Worm (Caenorhabditis elegans): ENCODE measurements around the gene col-101.

col-101 gene

ce11 chrIV:307205-307604 is 19.6 kb downstream of the col-101 start, which contains the start of gene swt-1:
swt-1 (plus strand) TSS chrIV:307505.
- TF ChIP-seq ceh-6 (GFP tag; optimal IDR thresholded peaks at IDR 0.05) = no peak
- no peak for TF ChIP-seq unc-86 (tag; optimal IDR thresholded peaks at IDR 0.05)
- TF ChIP-seq ceh-45 (GFP tag; IDR thresholded peaks at IDR 0.05) = no peak
- no peak for TF ChIP-seq K02D7.2 (tag; optimal IDR thresholded peaks at IDR 0.05)
- TF ChIP-seq npax-4 (tag; optimal IDR thresholded peaks at IDR 0.05) = no peak
- no peak for TF ChIP-seq gmeb-2 (tag; optimal IDR thresholded peaks at IDR 0.05)
- no peak for TF ChIP-seq hlh-8 (tag; optimal IDR thresholded peaks at IDR 0.05)
- no peak for TF ChIP-seq pax-1 (tag; optimal IDR thresholded peaks at IDR 0.05)
- no peak for TF ChIP-seq fkh-10 (GFP tag; optimal IDR thresholded peaks at IDR 0.05)
- no peak for TF ChIP-seq eyg-1 (tag; optimal IDR thresholded peaks at IDR 0.05)
- no peak for TF ChIP-seq nfya-1 (tag; optimal IDR thresholded peaks at IDR 0.05)
- TF ChIP-seq elt-2 (tag; optimal IDR thresholded peaks at IDR 0.05) = no peak
- TF ChIP-seq ahr-1 (tag; optimal IDR thresholded peaks at IDR 0.05) = no peak
- TF ChIP-seq hlh-13 (GFP tag; optimal IDR thresholded peaks at IDR 0.05) = no peak
- TF ChIP-seq hlh-30 (tag; optimal IDR thresholded peaks at IDR 0.05; ENCODE audit: insufficient read depth) = no peak

- no peak for TF ChIP-seq npax-4 (tag; optimal IDR thresholded peaks at IDR 0.05)
- no peak for TF ChIP-seq rnt-1 (tag; optimal IDR thresholded peaks at IDR 0.05)
Observed at ce11 chrIV:306572-306971, 20.2 kb downstream of the col-101 start.

ce11 chrIV:305101-305500 is 21.7 kb downstream of the col-101 start:
- TF ChIP-seq ceh-9 (tag; optimal IDR thresholded peaks at IDR 0.05) (no peak), eyg-1 (tag; optimal IDR thresholded peaks at IDR 0.05) (no peak), lin-11 (tag; optimal IDR thresholded peaks at IDR 0.05) (no peak), dve-1 (tag; optimal IDR thresholded peaks at IDR 0.05) (no peak)

- no peak for TF ChIP-seq dve-1 (tag; optimal IDR thresholded peaks at IDR 0.05)
- no peak for TF ChIP-seq ceh-6 (GFP tag; optimal IDR thresholded peaks at IDR 0.05)
- no peak for TF ChIP-seq ceh-18 (tag; optimal IDR thresholded peaks at IDR 0.05)
- no peak for TF ChIP-seq ceh-24 (tag; optimal IDR thresholded peaks at IDR 0.05)
- TF ChIP-seq pha-2 (tag; optimal IDR thresholded peaks at IDR 0.05) = no peak
- TF ChIP-seq hlh-8 (tag; optimal IDR thresholded peaks at IDR 0.05) = no peak
- TF ChIP-seq ama-1 (optimal IDR thresholded peaks at IDR 0.05) = no peak
Observed at ce11 chrIV:303264-303663, 23.6 kb downstream of the col-101 start.

ce11 chrIV:302743-303142 is 24.1 kb downstream of the col-101 start:
- TF ChIP-seq hlh-13 (GFP tag; optimal IDR thresholded peaks at IDR 0.05) = no peak
- TF ChIP-seq pat-9 (tag; optimal IDR thresholded peaks at IDR 0.05) = no peak

ce11 chrIV:300307-300706 is 26.5 kb downstream of the col-101 start:
- TF ChIP-seq sox-4 (tag; optimal IDR thresholded peaks at IDR 0.05) (no peak), hlh-6 (tag; optimal IDR thresholded peaks at IDR 0.05) (no peak), ref-2 (tag; optimal IDR thresholded peaks at IDR 0.05) (no peak), ceh-6 (GFP tag; optimal IDR thresholded peaks at IDR 0.05) (no peak), fkh-6 (tag; optimal IDR thresholded peaks at IDR 0.05) (no peak), gmeb-2 (tag; optimal IDR thresholded peaks at IDR 0.05) (no peak), unc-42 (tag; optimal IDR thresholded peaks at IDR 0.05) (no peak), ceh-24 (tag; optimal IDR thresholded peaks at IDR 0.05) (no peak), dve-1 (tag; optimal IDR thresholded peaks at IDR 0.05) (no peak), mec-3 (tag; optimal IDR thresholded peaks at IDR 0.05; ENCODE audit: borderline replicate concordance) (no peak), ceh-9 (tag; optimal IDR thresholded peaks at IDR 0.05) (no peak), ets-4 (tag; optimal IDR thresholded peaks at IDR 0.05) (no peak)

- no peak for TF ChIP-seq ceh-6 (GFP tag; optimal IDR thresholded peaks at IDR 0.05)
- TF ChIP-seq zip-5 (tag; optimal IDR thresholded peaks at IDR 0.05) = no peak
- TF ChIP-seq fkh-6 (tag; optimal IDR thresholded peaks at IDR 0.05) = no peak
- TF ChIP-seq K09A11.1 (tag; optimal IDR thresholded peaks at IDR 0.05; ENCODE audit: insufficient read depth) = no peak
- TF ChIP-seq ceh-34 (tag; optimal IDR thresholded peaks at IDR 0.05) = no peak
- no peak for TF ChIP-seq C38D4.7 (GFP tag; optimal IDR thresholded peaks at IDR 0.05)
- no peak for TF ChIP-seq ceh-19 (GFP tag; optimal IDR thresholded peaks at IDR 0.05)
- TF ChIP-seq ref-2 (tag; optimal IDR thresholded peaks at IDR 0.05) = no peak
- TF ChIP-seq sox-4 (tag; optimal IDR thresholded peaks at IDR 0.05) = no peak
- TF ChIP-seq dmd-4 (tag; optimal IDR thresholded peaks at IDR 0.05; ENCODE audit: borderline replicate concordance) = no peak
- TF ChIP-seq pag-3 (tag; optimal IDR thresholded peaks at IDR 0.05; ENCODE audit: borderline replicate concordance) = no peak
Observed at ce11 chrIV:299190-299589, 27.6 kb downstream of the col-101 start.
